Worm (Caenorhabditis elegans) whole organism, L2 larva: ENCODE data around the gene tbc-20.

ENCODE experiments used
- aly-2 ChIP-seq: fragments of 150-350 bp; optimal IDR thresholded peaks from 2 replicates; lab custom pipeline; 2014; ENCODE audit warnings: missing biosample characterization, missing genetic modification characterization
- blmp-1 ChIP-seq: sonication (generic microtip); optimal IDR thresholded peaks from 2 replicates; lab custom pipeline; 2017; ENCODE audit warnings: missing genetic modification characterization, mild to moderate bottlenecking, missing compliant biosample characterization, antibody characterized with exemption, moderate library complexity; ENCODE audit not compliant: insufficient read depth
- ceh-82 ChIP-seq: fragments of 150-350 bp; optimal IDR thresholded peaks from 2 replicates; lab custom pipeline; 2014; ENCODE audit warnings: missing biosample characterization, missing genetic modification characterization
- fos-1 ChIP-seq: fragments of 150-350 bp; optimal IDR thresholded peaks from 2 replicates; lab custom pipeline; 2014; ENCODE audit warnings: missing biosample characterization, missing genetic modification characterization
- nhr-11 ChIP-seq: fragments of 150-350 bp; optimal IDR thresholded peaks from 2 replicates; lab custom pipeline; 2014; ENCODE audit warnings: missing biosample characterization, missing genetic modification characterization
- nhr-12 ChIP-seq: fragments of 150-350 bp; optimal IDR thresholded peaks from 2 replicates; lab custom pipeline; 2014; ENCODE audit warnings: missing biosample characterization, missing genetic modification characterization
- nhr-237 ChIP-seq: fragments of 150-350 bp; optimal IDR thresholded peaks from 2 replicates; lab custom pipeline; 2014; ENCODE audit warnings: missing biosample characterization, missing genetic modification characterization
- snpc-4 ChIP-seq: fragments of 150-350 bp; optimal IDR thresholded peaks from 2 replicates; lab custom pipeline; 2014; ENCODE audit warnings: missing biosample characterization, missing genetic modification characterization

DNA sequence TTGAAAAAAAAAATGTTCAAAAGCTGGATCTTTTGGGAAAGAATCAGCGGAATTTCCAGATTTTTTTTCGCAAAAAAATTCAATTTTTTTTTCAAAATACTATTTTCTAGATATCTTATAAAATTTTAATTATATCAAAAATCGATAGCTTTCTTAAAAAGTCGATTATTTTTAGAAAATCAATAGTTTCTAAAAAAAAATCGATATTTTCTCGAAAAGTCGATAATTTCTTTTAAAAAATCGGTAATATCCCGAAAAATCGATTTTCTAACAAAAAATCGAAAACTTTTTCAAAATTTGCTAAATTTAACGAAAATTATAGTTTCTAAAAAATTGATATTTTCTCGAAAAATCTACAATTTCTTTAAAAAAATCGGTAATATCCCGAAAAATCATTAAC is 29.5 kb upstream of the tbc-20 start:
- TF ChIP-seq nhr-12 (tag; lab: Kevin White, UChicago) (no peak), snpc-4 (tag; lab: Kevin White, UChicago) (no peak), fos-1 (no peak), aly-2 (tag; lab: Kevin White, UChicago) (no peak), nhr-237 (tag; lab: Kevin White, UChicago) (no peak), ceh-82 (tag; lab: Kevin White, UChicago) (no peak), blmp-1 (tag; lab: Kevin White, UChicago) (no peak), nhr-11 (tag; lab: Kevin White, UChicago) (no peak)
